Fruit fly (Drosophila melanogaster): ENCODE data around the gene yellow-e3.

DNA sequence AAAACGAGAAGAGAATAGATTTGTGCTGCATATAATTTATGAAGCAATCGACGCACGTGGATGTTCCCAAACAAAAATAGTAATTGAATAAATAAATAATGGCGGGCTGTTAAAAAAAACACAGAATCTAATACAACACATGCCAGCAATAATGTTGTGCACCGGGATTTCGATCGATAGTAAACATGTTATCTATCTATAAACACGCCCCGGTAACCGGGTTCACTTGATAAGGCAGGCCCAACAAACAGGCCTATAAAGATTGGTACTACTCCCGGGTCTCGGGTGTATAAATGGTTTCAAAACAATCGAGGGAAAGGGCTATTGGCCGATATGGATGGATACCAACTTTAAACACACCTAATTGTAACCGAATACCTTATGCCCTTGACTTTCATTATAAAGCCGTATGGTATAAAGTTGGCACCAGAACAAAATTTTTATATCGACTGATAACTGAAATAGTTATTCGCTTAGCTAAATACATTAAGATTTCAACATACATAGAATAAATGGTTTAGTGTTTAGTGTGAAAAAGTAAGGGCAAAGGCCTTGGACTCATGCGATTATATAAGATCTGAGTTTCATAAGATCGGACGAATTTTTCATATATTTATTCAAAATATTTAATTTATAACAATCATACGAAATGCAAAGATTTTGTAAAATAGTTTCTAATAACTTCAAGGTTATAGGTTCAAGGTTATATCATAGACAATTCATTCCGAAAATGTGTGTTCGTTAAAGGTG is 38.8 kb downstream of the yellow-e3 start:
- TF ChIP-seq Hr96 (GFP tag; optimal IDR thresholded peaks at IDR 0.05) = no peak
- no peak for TF ChIP-seq pad (GFP tag; optimal IDR thresholded peaks at IDR 0.05)
- no peak for TF ChIP-seq CG14711 (tag; optimal IDR thresholded peaks at IDR 0.05)
- TF ChIP-seq CG12768 (GFP tag; optimal IDR thresholded peaks at IDR 0.05) = no peak
